Fruit fly (Drosophila melanogaster) whole organism, embryonic: ENCODE results near the gene mRpL39.

Source experiments
- Adf1 ChIP-seq: fragments of 200-800 bp; sonication (Bioruptor generic); IDR thresholded peaks from 2 replicates; pipeline ENCODE4 v1.3.6; 2022; ENCODE audit warnings: missing biosample characterization, missing genetic modification characterization
- CG10267 ChIP-seq: fragments of 200-800 bp; sonication (Bioruptor generic); optimal IDR thresholded peaks from 2 replicates; lab custom pipeline; 2018; ENCODE audit warnings: missing biosample characterization, mild to moderate bottlenecking, missing genetic modification characterization, moderate library complexity
- CG11247 ChIP-seq: fragments of 200-800 bp; sonication (Bioruptor generic); IDR thresholded peaks from 2 replicates; pipeline ENCODE4 v1.3.6; 2022; ENCODE audit warnings: missing biosample characterization, missing genetic modification characterization
- CG12391 ChIP-seq: fragments of 200-800 bp; sonication (Bioruptor generic); optimal IDR thresholded peaks from 3 replicates; lab custom pipeline; 2018; ENCODE audit warnings: missing biosample characterization, mild to moderate bottlenecking, missing genetic modification characterization, moderate library complexity
- CG1602 ChIP-seq: fragments of 200-800 bp; sonication (Bioruptor generic); optimal IDR thresholded peaks from 3 replicates; lab custom pipeline; 2016; ENCODE audit warnings: missing biosample characterization, missing genetic modification characterization
- CG2116 ChIP-seq: fragments of 200-800 bp; sonication (Bioruptor generic); optimal IDR thresholded peaks from 3 replicates; lab custom pipeline; 2018; ENCODE audit warnings: missing biosample characterization, mild to moderate bottlenecking, missing genetic modification characterization
- CG2199 ChIP-seq: fragments of 200-800 bp; sonication (Bioruptor generic); IDR thresholded peaks from 3 replicates; pipeline ENCODE4 v1.3.6; 2022; ENCODE audit warnings: missing biosample characterization, missing genetic modification characterization
- CG2678 ChIP-seq: fragments of 200-800 bp; sonication (Bioruptor generic); optimal IDR thresholded peaks from 3 replicates; lab custom pipeline; 2019; ENCODE audit warnings: missing biosample characterization, mild to moderate bottlenecking, missing genetic modification characterization, moderate library complexity
- CG2712 ChIP-seq: fragments of 200-800 bp; optimal IDR thresholded peaks from 3 replicates; lab custom pipeline; 2019; ENCODE audit warnings: missing biosample characterization, mild to moderate bottlenecking, missing genetic modification characterization, moderate library complexity
- CG2875 ChIP-seq: fragments of 200-800 bp; sonication (Bioruptor generic); optimal IDR thresholded peaks from 2 replicates; lab custom pipeline; 2017; ENCODE audit warnings: missing biosample characterization, mild to moderate bottlenecking, missing genetic modification characterization, missing genetic modification reagents
- CG6683 ChIP-seq: fragments of 200-800 bp; sonication (Bioruptor generic); optimal IDR thresholded peaks from 2 replicates; lab custom pipeline; 2017; ENCODE audit warnings: missing biosample characterization, mild to moderate bottlenecking, missing genetic modification characterization, missing genetic modification reagents
- CG7271 ChIP-seq: fragments of 200-800 bp; sonication (Bioruptor generic); optimal IDR thresholded peaks from 2 replicates; lab custom pipeline; 2018; ENCODE audit warnings: missing biosample characterization, mild to moderate bottlenecking, missing genetic modification characterization, moderate library complexity
- CG7928 ChIP-seq: fragments of 200-800 bp; sonication (Bioruptor generic); optimal IDR thresholded peaks from 2 replicates; lab custom pipeline; 2017; ENCODE audit warnings: missing biosample characterization, mild to moderate bottlenecking, missing genetic modification characterization
- CG8388 ChIP-seq: fragments of 200-800 bp; sonication (Bioruptor generic); optimal IDR thresholded peaks from 2 replicates; lab custom pipeline; 2019; ENCODE audit warnings: missing biosample characterization, mild to moderate bottlenecking, missing genetic modification characterization, moderate library complexity
- CG9727 ChIP-seq: fragments of 200-800 bp; sonication (Bioruptor generic); optimal IDR thresholded peaks from 3 replicates; lab custom pipeline; 2017; ENCODE audit warnings: missing biosample characterization, mild to moderate bottlenecking, missing genetic modification characterization
- Chrac-16 ChIP-seq: fragments of 200-800 bp; sonication (Bioruptor generic); optimal IDR thresholded peaks from 3 replicates; lab custom pipeline; 2016; ENCODE audit warnings: missing biosample characterization, missing genetic modification characterization
- D ChIP-seq, 2 experiments: fragments of 200-800 bp in 1 of 2; fragments of >200 bp in 1 of 2; sonication (Bioruptor generic) in 1 of 2; optimal IDR thresholded peaks; 2 replicates in 1 of 2; 3 replicates in 1 of 2; lab custom pipeline; 2017; ENCODE audit warnings: mild to moderate bottlenecking in 1 of 2, missing biosample characterization in 1 of 2, missing genetic modification characterization in 1 of 2, missing genetic modification reagents in 1 of 2
- Doc3 ChIP-seq: fragments of 200-800 bp; sonication (Bioruptor generic); IDR thresholded peaks from 3 replicates; pipeline ENCODE4 v1.3.6; 2022; ENCODE audit warnings: missing biosample characterization, missing genetic modification characterization; ENCODE audit not compliant: partially characterized antibody
- ERR ChIP-seq: fragments of 200-800 bp; sonication (Bioruptor generic); optimal IDR thresholded peaks from 2 replicates; lab custom pipeline; 2016; ENCODE audit warnings: missing biosample characterization, missing genetic modification characterization
- HmgD ChIP-seq: fragments of 200-800 bp; sonication (Bioruptor generic); optimal IDR thresholded peaks from 3 replicates; lab custom pipeline; 2016; ENCODE audit warnings: missing biosample characterization, missing genetic modification characterization
- Side ChIP-seq: fragments of 200-800 bp; sonication (Bioruptor generic); optimal IDR thresholded peaks from 2 replicates; lab custom pipeline; 2016; ENCODE audit warnings: missing biosample characterization, missing genetic modification characterization
- YL-1 ChIP-seq: fragments of 200-800 bp; sonication (Bioruptor generic); optimal IDR thresholded peaks from 3 replicates; lab custom pipeline; 2017; ENCODE audit warnings: missing biosample characterization, mild to moderate bottlenecking, missing genetic modification characterization
- az2 ChIP-seq: fragments of 200-800 bp; sonication (Bioruptor generic); optimal IDR thresholded peaks from 3 replicates; lab custom pipeline; 2016; ENCODE audit warnings: missing biosample characterization, missing genetic modification characterization
- bab2 ChIP-seq: fragments of 200-800 bp; sonication (Bioruptor generic); optimal IDR thresholded peaks from 2 replicates; lab custom pipeline; 2016; ENCODE audit warnings: missing biosample characterization, missing genetic modification characterization
- bbx ChIP-seq: fragments of 200-800 bp; sonication (Bioruptor generic); IDR thresholded peaks from 2 replicates; pipeline ENCODE4 v1.3.6; 2022; ENCODE audit warnings: missing biosample characterization, missing genetic modification characterization; ENCODE audit not compliant: partially characterized antibody
- crol ChIP-seq: fragments of 200-800 bp; sonication (Bioruptor generic); IDR thresholded peaks from 2 replicates; pipeline ENCODE4 v1.3.6; 2022; ENCODE audit warnings: missing biosample characterization, missing genetic modification characterization
- gcm ChIP-seq: fragments of 200-800 bp; sonication (Bioruptor generic); optimal IDR thresholded peaks from 2 replicates; lab custom pipeline; 2019; ENCODE audit warnings: missing biosample characterization, mild to moderate bottlenecking, missing genetic modification characterization, moderate library complexity
- gem ChIP-seq: fragments of 200-800 bp; sonication (Bioruptor generic); optimal IDR thresholded peaks from 2 replicates; lab custom pipeline; 2019; ENCODE audit warnings: missing biosample characterization, mild to moderate bottlenecking, missing genetic modification characterization, moderate library complexity
- gfzf ChIP-seq: fragments of 200-800 bp; sonication (Bioruptor generic); optimal IDR thresholded peaks from 2 replicates; lab custom pipeline; 2016; ENCODE audit warnings: missing biosample characterization, mild to moderate bottlenecking, missing genetic modification characterization, moderate library complexity
- gsb-n ChIP-seq: fragments of 200-800 bp; sonication (Bioruptor generic); optimal IDR thresholded peaks from 3 replicates; lab custom pipeline; 2018; ENCODE audit warnings: missing biosample characterization, mild to moderate bottlenecking, missing genetic modification characterization
- ind ChIP-seq: fragments of 200-800 bp; sonication (Bioruptor generic); optimal IDR thresholded peaks from 3 replicates; lab custom pipeline; 2016; ENCODE audit warnings: missing biosample characterization, missing genetic modification characterization
- lola ChIP-seq, 3 experiments: fragments of >200 bp in 2 of 3; fragments of 200-800 bp in 1 of 3; sonication (Bioruptor generic) in 1 of 3; optimal IDR thresholded peaks; 2 replicates each; lab custom pipeline; 2017 to 2019; ENCODE audit warnings: missing biosample characterization in 3 of 3, missing genetic modification characterization in 3 of 3, mild to moderate bottlenecking in 1 of 3, moderate library complexity in 1 of 3
- mam ChIP-seq: fragments of 200-800 bp; sonication (Bioruptor generic); optimal IDR thresholded peaks from 3 replicates; lab custom pipeline; 2016; ENCODE audit warnings: missing biosample characterization, missing genetic modification characterization
- nmo ChIP-seq: fragments of 200-800 bp; sonication (Bioruptor generic); optimal IDR thresholded peaks from 2 replicates; lab custom pipeline; 2018; ENCODE audit warnings: missing biosample characterization, mild to moderate bottlenecking, missing genetic modification characterization, moderate library complexity
- oc ChIP-seq: fragments of 200-800 bp; sonication (Bioruptor generic); optimal IDR thresholded peaks from 2 replicates; lab custom pipeline; 2018; ENCODE audit warnings: missing biosample characterization, mild to moderate bottlenecking, missing genetic modification characterization, moderate library complexity
- org-1 ChIP-seq: fragments of 200-800 bp; sonication (Bioruptor generic); optimal IDR thresholded peaks from 2 replicates; lab custom pipeline; 2017; ENCODE audit warnings: missing biosample characterization, missing genetic modification characterization
- pnt ChIP-seq: fragments of 200-800 bp; sonication (Bioruptor generic); optimal IDR thresholded peaks from 3 replicates; lab custom pipeline; 2016; ENCODE audit warnings: missing biosample characterization, missing genetic modification characterization
- prd ChIP-seq, 3 experiments: fragments of >200 bp in 2 of 3; fragments of 200-800 bp in 1 of 3; sonication (Bioruptor generic) in 1 of 3; optimal IDR thresholded peaks in 2 of 3; IDR thresholded peaks in 1 of 3; 2 replicates in 2 of 3; 3 replicates in 1 of 3; pipeline versions ENCODE4 v1.3.6 to Lab custom; 2017 to 2022; ENCODE audit warnings: missing biosample characterization in 1 of 3, missing genetic modification characterization in 1 of 3
- pros ChIP-seq: fragments of 200-800 bp; sonication (Bioruptor generic); optimal IDR thresholded peaks from 3 replicates; lab custom pipeline; 2019; ENCODE audit warnings: missing biosample characterization, mild to moderate bottlenecking, missing genetic modification characterization, moderate library complexity
- psq ChIP-seq: fragments of 200-800 bp; sonication (Bioruptor generic); optimal IDR thresholded peaks from 2 replicates; lab custom pipeline; 2017; ENCODE audit warnings: missing biosample characterization, missing genetic modification characterization
- sens-2 ChIP-seq: fragments of 200-800 bp; sonication (Bioruptor generic); IDR thresholded peaks from 2 replicates; pipeline ENCODE4 v1.3.6; 2022; ENCODE audit warnings: missing biosample characterization, missing genetic modification characterization
- sob ChIP-seq: fragments of 200-800 bp; sonication (Bioruptor generic); IDR thresholded peaks from 2 replicates; pipeline ENCODE4 v1.3.6; 2022; ENCODE audit warnings: missing biosample characterization, missing genetic modification characterization
- sqz ChIP-seq: fragments of 200-800 bp; sonication (Bioruptor generic); optimal IDR thresholded peaks from 3 replicates; lab custom pipeline; 2018; ENCODE audit warnings: missing biosample characterization, mild to moderate bottlenecking, missing genetic modification characterization
- ttk ChIP-seq: fragments of 200-800 bp; sonication (Bioruptor generic); IDR thresholded peaks from 2 replicates; pipeline ENCODE4 v2.1.2; 2022; ENCODE audit warnings: missing biosample characterization, missing genetic modification characterization
- twi ChIP-seq: fragments of 200-800 bp; optimal IDR thresholded peaks from 2 replicates; lab custom pipeline; 2019; ENCODE audit warnings: missing biosample characterization, mild to moderate bottlenecking, missing genetic modification characterization, moderate library complexity
- tx ChIP-seq: fragments of 200-800 bp; sonication (Bioruptor generic); optimal IDR thresholded peaks from 2 replicates; lab custom pipeline; 2016; ENCODE audit warnings: missing biosample characterization, missing genetic modification characterization
- unpg ChIP-seq: fragments of 200-800 bp; sonication (Bioruptor generic); optimal IDR thresholded peaks from 3 replicates; lab custom pipeline; 2018; ENCODE audit warnings: missing biosample characterization, mild to moderate bottlenecking, missing genetic modification characterization, moderate library complexity
- zen ChIP-seq: fragments of 200-800 bp; sonication (Bioruptor generic); optimal IDR thresholded peaks from 3 replicates; lab custom pipeline; 2018; ENCODE audit warnings: missing biosample characterization, mild to moderate bottlenecking, missing genetic modification characterization, moderate library complexity
- zf30C ChIP-seq: fragments of 200-800 bp; sonication (Bioruptor generic); optimal IDR thresholded peaks from 3 replicates; lab custom pipeline; 2018; ENCODE audit warnings: missing biosample characterization, mild to moderate bottlenecking, missing genetic modification characterization

Gene mRpL39

DNA sequence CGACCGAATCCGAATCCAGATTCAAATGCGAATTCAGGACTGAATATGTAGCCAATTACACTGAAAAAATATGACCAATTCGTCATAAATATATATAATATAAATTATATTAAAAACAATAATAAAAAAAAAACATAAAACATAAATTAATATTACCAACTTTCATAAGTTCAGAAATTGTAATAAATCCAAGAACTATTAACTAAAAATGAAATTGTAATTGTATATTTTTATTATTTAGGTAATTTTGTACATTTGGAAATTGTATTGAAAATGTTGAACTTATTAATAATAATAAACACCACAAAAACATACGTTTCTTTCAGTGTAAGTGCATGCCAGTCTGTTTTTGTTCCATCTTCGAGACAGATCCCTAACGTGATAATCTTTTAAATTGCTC, 38.4 kb downstream of the mRpL39 start (continued):
- peak; percentile 79 for TF ChIP-seq gem (tag; lab: Kevin White, UChicago)
- peak; percentile 68 for TF ChIP-seq gsb-n (tag; lab: Kevin White, UChicago)
- peak; percentile 29 for TF ChIP-seq CG1602 (GFP tag; lab: Kevin White, UChicago)
- TF ChIP-seq Adf1 (GFP tag; lab: Robert Waterston, UW): no peak
- no peak for TF ChIP-seq CG2116 (GFP tag; lab: Kevin White, UChicago)
- no peak for TF ChIP-seq pros
- TF ChIP-seq CG9727 (GFP tag; lab: Kevin White, UChicago): peak; percentile 85
- TF ChIP-seq az2 (GFP tag; lab: Kevin White, UChicago): peak; percentile 17
- TF ChIP-seq gfzf (GFP tag; lab: Kevin White, UChicago): no peak
- TF ChIP-seq CG7271 (tag; lab: Kevin White, UChicago): peak; percentile 91
- TF ChIP-seq CG8388 (GFP tag; lab: Kevin White, UChicago): peak; percentile 46
- peak; percentile 30 for TF ChIP-seq Chrac-16 (GFP tag; lab: Kevin White, UChicago)
- TF ChIP-seq zf30C: peak; percentile 78
- TF ChIP-seq lola (GFP tag; optimal IDR thresholded peaks at IDR 0.05; lab: Kevin White, UChicago): peak in 1 of 3 experiments; percentile 89
- peak; percentile 44 for TF ChIP-seq gcm (GFP tag; lab: Kevin White, UChicago)

DNA sequence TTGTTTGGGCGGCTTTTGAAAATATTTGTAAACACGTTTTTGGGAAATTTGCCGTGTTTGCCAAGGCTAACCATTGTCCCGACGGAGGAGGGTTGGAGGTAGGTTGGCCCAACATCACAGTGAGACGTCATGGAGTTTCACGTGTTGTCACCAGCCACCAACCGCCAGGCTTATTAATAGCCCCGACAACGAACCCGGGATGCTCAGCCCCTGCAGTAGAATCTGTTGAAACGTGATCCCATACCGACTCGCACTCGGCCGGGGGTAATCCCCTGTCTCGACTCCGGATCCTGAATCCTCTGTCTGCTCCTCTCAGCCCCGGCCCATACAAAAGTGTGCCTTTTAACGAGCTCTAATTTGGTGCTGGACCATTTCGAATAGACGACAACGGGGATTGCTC, 38.9 kb downstream of the mRpL39 start:
- TF ChIP-seq ind (GFP tag; lab: Kevin White, UChicago) (no peak), CG2678 (tag; lab: Kevin White, UChicago) (no peak), YL-1 (GFP tag; lab: Kevin White, UChicago) (no peak), bbx (GFP tag; lab: Robert Waterston, UW) (no peak), zen (tag; lab: Kevin White, UChicago) (peak; percentile 89), CG7928 (GFP tag; lab: Kevin White, UChicago) (no peak), oc (tag; lab: Kevin White, UChicago) (peak; percentile 27), Doc3 (no peak), crol (GFP tag; lab: Robert Waterston, UW) (peak; percentile 53; the same call in 1 of the 2 replicates), CG2875 (GFP tag; lab: Kevin White, UChicago) (no peak), D (optimal IDR thresholded peaks at IDR 0.05; lab: Kevin White, UChicago) (peak; percentile 98), D (GFP tag; optimal IDR thresholded peaks at IDR 0.05; lab: Kevin White, UChicago) (peak; percentile 12), CG6683 (GFP tag; lab: Kevin White, UChicago) (no peak), sens-2 (no peak), org-1 (GFP tag; lab: Kevin White, UChicago) (no peak), nmo (GFP tag; lab: Kevin White, UChicago) (no peak), unpg (GFP tag; lab: Kevin White, UChicago) (no peak), tx (GFP tag; lab: Kevin White, UChicago) (no peak), sqz (GFP tag; lab: Kevin White, UChicago) (no peak), pnt (GFP tag; lab: Kevin White, UChicago) (no peak), psq (no peak), mam (no peak), Side (GFP tag; lab: Kevin White, UChicago) (no peak), CG2199 (GFP tag; lab: Robert Waterston, UW) (peak; percentile 71; the same call in 1 of the 3 replicates), twi (tag; lab: Kevin White, UChicago) (peak; percentile 95), CG10267 (tag; lab: Kevin White, UChicago) (no peak), sob (GFP tag; lab: Robert Waterston, UW) (no peak), CG11247 (no peak), CG12391 (tag; lab: Kevin White, UChicago) (no peak), CG2712 (tag; lab: Kevin White, UChicago) (no peak), HmgD (GFP tag; lab: Kevin White, UChicago) (no peak), ERR (GFP tag; lab: Kevin White, UChicago) (no peak), ttk (no peak), prd (optimal IDR thresholded peaks at IDR 0.05; lab: Kevin White, UChicago) (no peak), prd (GFP tag; IDR thresholded peaks at IDR 0.05; lab: Robert Waterston, UW) (no peak), bab2 (GFP tag; lab: Kevin White, UChicago) (no peak)
